Worm (Caenorhabditis elegans): Measurements from ENCODE around the gene sra-14.

DNA sequence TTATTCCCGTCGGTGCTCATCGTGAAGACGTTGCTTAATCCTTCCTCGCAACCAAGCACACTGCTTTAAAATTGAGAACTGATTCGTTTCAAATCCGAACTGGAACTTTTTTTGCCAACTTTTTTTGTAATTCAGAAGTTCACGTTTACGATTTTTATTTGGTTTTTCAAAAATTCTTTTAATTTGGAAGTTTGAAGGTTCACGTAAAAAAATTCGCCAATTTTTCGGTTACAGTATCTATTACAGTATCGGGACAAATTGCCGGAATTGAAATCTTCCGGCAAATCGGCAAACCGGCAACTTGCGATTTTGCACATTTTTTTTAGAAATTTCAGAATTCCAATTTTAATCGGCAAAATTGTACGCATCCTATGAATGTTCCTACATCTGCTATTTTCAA lies 43.2 kb downstream of the sra-14 start, which contains the start of gene F58G1.3:
- TF ChIP-seq him-1 (tag; optimal IDR thresholded peaks at IDR 0.05) (no peak), dao-5 (tag; optimal IDR thresholded peaks at IDR 0.05) (no peak)

All from whole organism, L4/young adult.